Worm (Caenorhabditis elegans) whole organism, young adult: ENCODE data around the gene cpr-1.

Experiments
- B0261.1 ChIP-seq: sonication (generic microtip); optimal IDR thresholded peaks from 2 replicates; lab custom pipeline; 2016; ENCODE audit warnings: mild to moderate bottlenecking, missing genetic modification characterization, moderate library complexity, missing compliant biosample characterization
- B0336.3 ChIP-seq: fragments of 200-800 bp; sonication (Bioruptor generic); IDR thresholded peaks from 2 replicates; pipeline ENCODE4 v1.3.6; 2022; ENCODE audit warnings: missing genetic modification characterization, missing compliant biosample characterization
- C17E4.6 ChIP-seq: fragments of 200-800 bp; sonication (Bioruptor generic); IDR thresholded peaks from 2 replicates; pipeline ENCODE4 v1.3.6; 2022; ENCODE audit warnings: missing genetic modification reagents, missing genetic modification characterization, missing compliant biosample characterization
- D2030.7 ChIP-seq: fragments of 200-800 bp; sonication (Bioruptor generic); IDR thresholded peaks from 2 replicates; pipeline ENCODE4 v1.3.6; 2022; ENCODE audit warnings: missing genetic modification reagents, missing genetic modification characterization, missing compliant biosample characterization
- F22D6.2 ChIP-seq: sonication (generic microtip); optimal IDR thresholded peaks from 2 replicates; lab custom pipeline; 2016; ENCODE audit warnings: mild to moderate bottlenecking, missing genetic modification characterization, missing compliant biosample characterization
- F37B4.10 ChIP-seq: fragments of 200-800 bp; sonication (Bioruptor generic); IDR thresholded peaks from 2 replicates; pipeline ENCODE4 v1.3.6; 2022; ENCODE audit warnings: missing genetic modification characterization, missing compliant biosample characterization
- F49E8.2 ChIP-seq: sonication (generic microtip); optimal IDR thresholded peaks from 3 replicates; lab custom pipeline; 2017; ENCODE audit warnings: missing genetic modification characterization, mild to moderate bottlenecking, missing compliant biosample characterization, antibody characterized with exemption, moderate library complexity; ENCODE audit not compliant: insufficient read depth
- K11D2.4 ChIP-seq: fragments of 200-800 bp; sonication (Bioruptor generic); IDR thresholded peaks from 2 replicates; pipeline ENCODE4 v1.3.6; 2022; ENCODE audit warnings: missing genetic modification reagents, missing genetic modification characterization, missing compliant biosample characterization
- T07F8.4 ChIP-seq: sonication (generic microtip); optimal IDR thresholded peaks from 2 replicates; lab custom pipeline; 2016; ENCODE audit warnings: mild to moderate bottlenecking, missing genetic modification characterization, moderate library complexity, missing compliant biosample characterization
- Y95B8A.8 ChIP-seq: fragments of 200-800 bp; sonication (Bioruptor generic); IDR thresholded peaks from 2 replicates; pipeline ENCODE4 v1.3.6; 2022; ENCODE audit warnings: missing genetic modification reagents, missing genetic modification characterization, missing compliant biosample characterization
- aptf-2 ChIP-seq: fragments of 200-800 bp; sonication (Bioruptor generic); conservative IDR thresholded peaks from 2 replicates; pipeline ENCODE4 v1.3.6; 2022; ENCODE audit warnings: missing genetic modification reagents, missing genetic modification characterization, missing compliant biosample characterization
- athp-1 ChIP-seq: sonication (generic microtip); optimal IDR thresholded peaks from 2 replicates; lab custom pipeline; 2017; ENCODE audit warnings: mild to moderate bottlenecking, missing genetic modification characterization, missing compliant biosample characterization
- attf-6 ChIP-seq: fragments of 200-800 bp; sonication (Bioruptor generic); IDR thresholded peaks from 2 replicates; pipeline ENCODE4 v1.3.6; 2022; ENCODE audit warnings: missing genetic modification reagents, missing genetic modification characterization, missing compliant biosample characterization
- ceh-27 ChIP-seq: fragments of 200-800 bp; sonication (Bioruptor generic); optimal IDR thresholded peaks from 2 replicates; lab custom pipeline; 2018; ENCODE audit warnings: mild to moderate bottlenecking, missing genetic modification characterization, moderate library complexity, missing compliant biosample characterization
- ceh-40 ChIP-seq: fragments of 200-800 bp; sonication (Bioruptor generic); IDR thresholded peaks from 2 replicates; pipeline ENCODE4 v1.3.6; 2022; ENCODE audit warnings: missing genetic modification characterization, missing compliant biosample characterization
- ceh-79 ChIP-seq: sonication (generic microtip); optimal IDR thresholded peaks from 2 replicates; lab custom pipeline; 2017; ENCODE audit warnings: mild to moderate bottlenecking, missing genetic modification characterization, missing compliant biosample characterization
- dpff-1 ChIP-seq: sonication (generic microtip); optimal IDR thresholded peaks from 2 replicates; lab custom pipeline; 2017; ENCODE audit warnings: mild to moderate bottlenecking, missing genetic modification characterization, missing compliant biosample characterization
- efl-1 ChIP-seq: fragments of 150-350 bp; optimal IDR thresholded peaks from 2 replicates; lab custom pipeline; 2014; ENCODE audit warnings: missing biosample characterization, missing genetic modification reagents, missing genetic modification characterization
- egl-18 ChIP-seq: fragments of 200-800 bp; sonication (Bioruptor generic); IDR thresholded peaks from 2 replicates; pipeline ENCODE4 v1.3.6; 2022; ENCODE audit warnings: missing genetic modification reagents, missing genetic modification characterization, missing compliant biosample characterization
- ekl-4 ChIP-seq: fragments of 200-800 bp; sonication (Bioruptor generic); IDR thresholded peaks from 2 replicates; pipeline ENCODE4 v1.3.6; 2022; ENCODE audit warnings: missing genetic modification reagents, missing genetic modification characterization, missing compliant biosample characterization
- ets-4 ChIP-seq: fragments of 200-800 bp; sonication (Bioruptor generic); optimal IDR thresholded peaks from 2 replicates; lab custom pipeline; 2018; ENCODE audit warnings: mild to moderate bottlenecking, missing genetic modification characterization, missing compliant biosample characterization
- hsf-1 ChIP-seq: fragments of 200-800 bp; sonication (Bioruptor generic); IDR thresholded peaks from 2 replicates; pipeline ENCODE4 v1.3.6; 2022; ENCODE audit warnings: missing genetic modification reagents, missing genetic modification characterization, missing compliant biosample characterization
- let-526 ChIP-seq: fragments of 200-800 bp; sonication (Bioruptor generic); IDR thresholded peaks from 2 replicates; pipeline ENCODE4 v1.3.6; 2022; ENCODE audit warnings: missing genetic modification reagents, missing genetic modification characterization, missing compliant biosample characterization
- lin-40 ChIP-seq: sonication (generic microtip); optimal IDR thresholded peaks from 2 replicates; lab custom pipeline; 2016; ENCODE audit warnings: missing genetic modification characterization, mild to moderate bottlenecking, missing compliant biosample characterization, missing genotype, missing genetic modification reagents
- madf-10 ChIP-seq: sonication (generic microtip); optimal IDR thresholded peaks from 2 replicates; lab custom pipeline; 2016; ENCODE audit warnings: mild to moderate bottlenecking, missing genetic modification characterization, missing compliant biosample characterization
- mcd-1 ChIP-seq: fragments of 200-800 bp; sonication (Bioruptor generic); IDR thresholded peaks from 2 replicates; pipeline ENCODE4 v1.3.6; 2022; ENCODE audit warnings: missing genetic modification reagents, missing genetic modification characterization, missing compliant biosample characterization
- mes-4 ChIP-seq: sonication (generic microtip); optimal IDR thresholded peaks from 2 replicates; lab custom pipeline; 2016; ENCODE audit warnings: missing genotype, missing genetic modification characterization, missing compliant biosample characterization
- nhr-120 ChIP-seq: fragments of 200-800 bp; sonication (Bioruptor generic); IDR thresholded peaks from 2 replicates; pipeline ENCODE4 v1.3.6; 2022; ENCODE audit warnings: missing genetic modification characterization, missing compliant biosample characterization
- pbrm-1 ChIP-seq: fragments of 200-800 bp; sonication (Bioruptor generic); IDR thresholded peaks from 2 replicates; pipeline ENCODE4 v1.3.6; 2022; ENCODE audit warnings: missing genetic modification reagents, missing genetic modification characterization, missing compliant biosample characterization
- snpc-1.3 ChIP-seq: sonication (generic microtip); optimal IDR thresholded peaks from 2 replicates; lab custom pipeline; 2017; ENCODE audit warnings: missing genetic modification characterization, mild to moderate bottlenecking, missing compliant biosample characterization, antibody characterized with exemption, moderate library complexity, missing genotype, missing genetic modification reagents; ENCODE audit not compliant: insufficient read depth
- sptf-2 ChIP-seq: fragments of 200-800 bp; sonication (Bioruptor generic); optimal IDR thresholded peaks from 2 replicates; lab custom pipeline; 2018; ENCODE audit warnings: mild to moderate bottlenecking, missing genetic modification characterization, missing compliant biosample characterization
- tbx-9 ChIP-seq: sonication (generic microtip); optimal IDR thresholded peaks from 2 replicates; lab custom pipeline; 2016; ENCODE audit warnings: borderline replicate concordance, missing genetic modification characterization, inconsistent platforms, missing compliant biosample characterization
- tlf-1 ChIP-seq: fragments of 200-800 bp; sonication (Bioruptor generic); optimal IDR thresholded peaks from 2 replicates; lab custom pipeline; 2018; ENCODE audit warnings: mild to moderate bottlenecking, missing genetic modification characterization, missing compliant biosample characterization
- zfh-2 ChIP-seq: fragments of 200-800 bp; sonication (Bioruptor generic); conservative IDR thresholded peaks from 2 replicates; pipeline ENCODE4 v1.3.6; 2022; ENCODE audit warnings: missing genetic modification reagents, missing genetic modification characterization, missing compliant biosample characterization
- ztf-3 ChIP-seq: fragments of 200-800 bp; sonication (Bioruptor generic); optimal IDR thresholded peaks from 2 replicates; lab custom pipeline; 2018; ENCODE audit warnings: mild to moderate bottlenecking, missing genetic modification characterization, missing compliant biosample characterization

Gene cpr-1

ce11 chrV:11949509-11950117 is 25.7 kb upstream of the cpr-1 start:
- no peak for TF ChIP-seq dpff-1 (tag; lab: Kevin White, UChicago)
- TF ChIP-seq, all 124 proteins: peak for 0

ce11 chrV:11951227-11951626 is 24.1 kb upstream of the cpr-1 start:
- no peak for TF ChIP-seq lin-40 (tag; lab: Kevin White, UChicago)
- TF ChIP-seq ekl-4 (GFP tag; lab: Robert Waterston, UW) = no peak
- TF ChIP-seq mcd-1 = no peak
- no peak for TF ChIP-seq zfh-2 (GFP tag; lab: Robert Waterston, UW)
- TF ChIP-seq snpc-1.3 (tag; lab: Kevin White, UChicago) = no peak
- no peak for TF ChIP-seq egl-18
- no peak for TF ChIP-seq K11D2.4 (GFP tag; lab: Robert Waterston, UW)
- no peak for TF ChIP-seq C17E4.6
- no peak for TF ChIP-seq hsf-1 (GFP tag; lab: Robert Waterston, UW)

- TF ChIP-seq nhr-120 (no peak), ztf-3 (GFP tag; lab: Kevin White, UChicago) (no peak)
Measured at ce11 chrV:11952854-11953447, 22.4 kb upstream of the cpr-1 start.

ce11 chrV:11953621-11954020 is 21.7 kb upstream of the cpr-1 start:
- no peak for TF ChIP-seq ceh-40 (GFP tag; lab: Robert Waterston, UW)
- no peak for TF ChIP-seq ceh-27 (GFP tag; lab: Kevin White, UChicago)
- no peak for TF ChIP-seq efl-1 (GFP tag; lab: Kevin White, UChicago)
- no peak for TF ChIP-seq F49E8.2
- TF ChIP-seq let-526 (GFP tag; lab: Robert Waterston, UW) = no peak
- no peak for TF ChIP-seq athp-1 (tag; lab: Kevin White, UChicago)
- no peak for TF ChIP-seq pbrm-1 (GFP tag; lab: Robert Waterston, UW)
- no peak for TF ChIP-seq tlf-1
- TF ChIP-seq sptf-2 (GFP tag; lab: Kevin White, UChicago) = no peak
- TF ChIP-seq F37B4.10 (GFP tag; lab: Robert Waterston, UW) = no peak
- no peak for TF ChIP-seq T07F8.4
- TF ChIP-seq madf-10 = no peak
- no peak for TF ChIP-seq tbx-9 (tag; lab: Kevin White, UChicago)
- TF ChIP-seq F22D6.2 (tag; lab: Kevin White, UChicago) = no peak
- no peak for TF ChIP-seq B0261.1 (tag; lab: Kevin White, UChicago)
- TF ChIP-seq mes-4 (tag; lab: Kevin White, UChicago) = no peak
- no peak for TF ChIP-seq D2030.7 (GFP tag; lab: Robert Waterston, UW)

- TF ChIP-seq attf-6 (GFP tag; lab: Robert Waterston, UW) = no peak
- TF ChIP-seq ceh-79 (tag; lab: Kevin White, UChicago) = no peak
- TF ChIP-seq B0336.3 (GFP tag; lab: Robert Waterston, UW) = no peak
- no peak for TF ChIP-seq aptf-2
- no peak for TF ChIP-seq Y95B8A.8 (GFP tag; lab: Robert Waterston, UW)
- no peak for TF ChIP-seq D2030.7 (GFP tag; lab: Robert Waterston, UW)
- no peak for TF ChIP-seq tbx-9 (tag; lab: Kevin White, UChicago)
- no peak for TF ChIP-seq ets-4 (GFP tag; lab: Kevin White, UChicago)
Measured at ce11 chrV:11955617-11956016, 19.7 kb upstream of the cpr-1 start.
